Worm (Caenorhabditis elegans) whole organism, L1 larva: ENCODE data around the gene amt-3.
A peak's percentile ranks its signal among the peaks of the same experiment; 100 is the strongest.

Experiments
- Y116A8C.19 ChIP-seq: sonication (generic microtip); optimal IDR thresholded peaks from 2 replicates; lab custom pipeline; 2016; ENCODE audit warnings: missing compliant biosample characterization, missing genetic modification characterization, borderline replicate concordance
- blmp-1 ChIP-seq: fragments of 150-350 bp; optimal IDR thresholded peaks from 2 replicates; lab custom pipeline; 2014; ENCODE audit warnings: missing biosample characterization, missing genetic modification characterization
- ceh-8 ChIP-seq: fragments of 200-800 bp; sonication (Bioruptor generic); optimal IDR thresholded peaks from 2 replicates; lab custom pipeline; 2018; ENCODE audit warnings: mild to moderate bottlenecking, missing genetic modification characterization, moderate library complexity, missing compliant biosample characterization
- ceh-88 ChIP-seq: fragments of 200-800 bp; sonication (Bioruptor generic); IDR thresholded peaks from 2 replicates; pipeline ENCODE4 v1.3.6; 2022; ENCODE audit warnings: missing genetic modification characterization, missing compliant biosample characterization
- ceh-90 ChIP-seq: sonication (generic microtip); optimal IDR thresholded peaks from 2 replicates; lab custom pipeline; 2016; ENCODE audit warnings: missing genetic modification characterization, missing compliant biosample characterization
- ces-1 ChIP-seq: fragments of 150-350 bp; optimal IDR thresholded peaks from 2 replicates; lab custom pipeline; 2014; ENCODE audit warnings: missing biosample characterization, missing genetic modification reagents, missing genetic modification characterization
- dsc-1 ChIP-seq: sonication (generic microtip); optimal IDR thresholded peaks from 2 replicates; lab custom pipeline; 2016; ENCODE audit warnings: mild to moderate bottlenecking, missing genetic modification characterization, missing compliant biosample characterization
- efl-1 ChIP-seq, 4 experiments: fragments of 150-350 bp; optimal IDR thresholded peaks in 3 of 4; peaks in 1 of 4; 1 replicate in 1 of 4; 2 replicates in 3 of 4; lab custom pipeline; 2014; ENCODE audit warnings: missing biosample characterization in 2 of 4, missing genetic modification characterization in 2 of 4, missing genetic modification reagents in 2 of 4
- efl-3 ChIP-seq: fragments of 200-800 bp; sonication (Bioruptor generic); optimal IDR thresholded peaks from 2 replicates; lab custom pipeline; 2018; ENCODE audit warnings: mild to moderate bottlenecking, missing genetic modification characterization, missing compliant biosample characterization
- elt-2 ChIP-seq: sonication (generic microtip); optimal IDR thresholded peaks from 2 replicates; lab custom pipeline; 2016; ENCODE audit warnings: missing genetic modification characterization, mild to moderate bottlenecking, inconsistent platforms, missing compliant biosample characterization, missing genetic modification reagents
- fkh-8 ChIP-seq: sonication (generic microtip); optimal IDR thresholded peaks from 2 replicates; lab custom pipeline; 2016; ENCODE audit warnings: mild to moderate bottlenecking, missing genetic modification characterization, missing compliant biosample characterization
- hlh-4 ChIP-seq: sonication (generic microtip); optimal IDR thresholded peaks from 2 replicates; lab custom pipeline; 2016; ENCODE audit warnings: mild to moderate bottlenecking, missing genetic modification characterization, missing compliant biosample characterization
- hpl-2 ChIP-seq: fragments of 150-350 bp; optimal IDR thresholded peaks from 2 replicates; lab custom pipeline; 2014; ENCODE audit warnings: missing biosample characterization, missing genetic modification reagents, missing genetic modification characterization
- jun-1 ChIP-seq: fragments of 150-350 bp; optimal IDR thresholded peaks from 2 replicates; lab custom pipeline; 2014; ENCODE audit warnings: missing biosample characterization, missing genetic modification reagents, missing genetic modification characterization
- lin-13 ChIP-seq: fragments of 150-350 bp; optimal IDR thresholded peaks from 2 replicates; lab custom pipeline; 2014; ENCODE audit warnings: missing biosample characterization, missing genetic modification reagents, missing genetic modification characterization
- lin-14 ChIP-seq: fragments of 200-800 bp; sonication (Bioruptor generic); optimal IDR thresholded peaks from 2 replicates; lab custom pipeline; 2018; ENCODE audit warnings: mild to moderate bottlenecking, missing genetic modification characterization, moderate library complexity, missing compliant biosample characterization
- lin-15B ChIP-seq: fragments of 150-350 bp; sonication (generic microtip); optimal IDR thresholded peaks from 3 replicates; lab custom pipeline; 2014; ENCODE audit warnings: missing biosample characterization, missing genetic modification characterization
- lir-3 ChIP-seq: sonication (generic microtip); optimal IDR thresholded peaks from 2 replicates; lab custom pipeline; 2016; ENCODE audit warnings: mild to moderate bottlenecking, missing genetic modification characterization, moderate library complexity, missing compliant biosample characterization; ENCODE audit not compliant: poor library complexity
- lsy-2 ChIP-seq, 2 experiments: fragments of 150-350 bp; optimal IDR thresholded peaks; 2 replicates each; lab custom pipeline; 2014; ENCODE audit warnings: missing biosample characterization in 2 of 2, missing genetic modification characterization in 2 of 2
- mab-9 ChIP-seq: fragments of 200-800 bp; sonication (Bioruptor generic); IDR thresholded peaks from 2 replicates; pipeline ENCODE4 v1.3.6; 2022; ENCODE audit warnings: missing genetic modification reagents, missing genetic modification characterization, missing compliant biosample characterization
- mef-2 ChIP-seq: fragments of 150-350 bp; optimal IDR thresholded peaks from 2 replicates; lab custom pipeline; 2014; ENCODE audit warnings: missing biosample characterization, missing genetic modification characterization
- mep-1 ChIP-seq: fragments of 150-350 bp; optimal IDR thresholded peaks from 2 replicates; lab custom pipeline; 2014; ENCODE audit warnings: missing biosample characterization, missing genetic modification characterization
- nhr-11 ChIP-seq: fragments of 150-350 bp; optimal IDR thresholded peaks from 2 replicates; lab custom pipeline; 2014; ENCODE audit warnings: missing biosample characterization, missing genetic modification characterization
- nhr-12 ChIP-seq: sonication (generic microtip); optimal IDR thresholded peaks from 2 replicates; lab custom pipeline; 2017; ENCODE audit warnings: missing biosample characterization, missing genetic modification characterization
- nhr-28 ChIP-seq: fragments of 150-350 bp; optimal IDR thresholded peaks from 2 replicates; lab custom pipeline; 2014; ENCODE audit warnings: missing biosample characterization, missing genetic modification characterization
- nhr-76 ChIP-seq: sonication (generic microtip); optimal IDR thresholded peaks from 2 replicates; lab custom pipeline; 2017; ENCODE audit warnings: missing biosample characterization, missing genetic modification characterization
- nhr-77 ChIP-seq: fragments of 150-350 bp; optimal IDR thresholded peaks from 2 replicates; lab custom pipeline; 2014; ENCODE audit warnings: missing biosample characterization, missing genetic modification characterization
- nhr-85 ChIP-seq: sonication (generic microtip); peaks from one replicate; lab custom pipeline; 2016; ENCODE audit warnings: missing genetic modification characterization, inconsistent platforms, missing compliant biosample characterization
- nhr-90 ChIP-seq: sonication (generic microtip); optimal IDR thresholded peaks from 2 replicates; lab custom pipeline; 2016; ENCODE audit warnings: mild to moderate bottlenecking, missing genetic modification characterization, missing compliant biosample characterization; ENCODE audit not compliant: poor library complexity
- pag-3 ChIP-seq: sonication (generic microtip); optimal IDR thresholded peaks from 2 replicates; lab custom pipeline; 2017; ENCODE audit warnings: missing genetic modification characterization, mild to moderate bottlenecking, missing compliant biosample characterization, antibody characterized with exemption, borderline replicate concordance; ENCODE audit not compliant: insufficient read depth
- pqm-1 ChIP-seq: sonication (generic microtip); optimal IDR thresholded peaks from 3 replicates; lab custom pipeline; 2017; ENCODE audit warnings: missing biosample characterization, missing genetic modification characterization
- rnt-1 ChIP-seq: sonication (generic microtip); optimal IDR thresholded peaks from 2 replicates; lab custom pipeline; 2016; ENCODE audit warnings: mild to moderate bottlenecking, missing genetic modification characterization, moderate library complexity, missing compliant biosample characterization
- skn-1 ChIP-seq: fragments of 150-350 bp; optimal IDR thresholded peaks from 2 replicates; lab custom pipeline; 2014; ENCODE audit warnings: missing biosample characterization, missing genetic modification characterization
- sptf-1 ChIP-seq: fragments of 150-350 bp; optimal IDR thresholded peaks from 2 replicates; lab custom pipeline; 2014; ENCODE audit warnings: missing biosample characterization, missing genetic modification characterization
- tbx-2 ChIP-seq: sonication (generic microtip); optimal IDR thresholded peaks from 2 replicates; lab custom pipeline; 2016; ENCODE audit warnings: missing genetic modification characterization, missing compliant biosample characterization
- unc-98 ChIP-seq: fragments of 200-800 bp; sonication (Bioruptor generic); IDR thresholded peaks from 2 replicates; pipeline ENCODE4 v1.3.6; 2022; ENCODE audit warnings: missing genetic modification characterization, missing compliant biosample characterization
- ztf-11 ChIP-seq, 2 experiments: sonication (generic microtip); optimal IDR thresholded peaks; 2 replicates each; lab custom pipeline; 2016 to 2017; ENCODE audit warnings: missing genetic modification characterization in 2 of 2, missing biosample characterization in 1 of 2, missing compliant biosample characterization in 1 of 2

Gene amt-3

DNA sequence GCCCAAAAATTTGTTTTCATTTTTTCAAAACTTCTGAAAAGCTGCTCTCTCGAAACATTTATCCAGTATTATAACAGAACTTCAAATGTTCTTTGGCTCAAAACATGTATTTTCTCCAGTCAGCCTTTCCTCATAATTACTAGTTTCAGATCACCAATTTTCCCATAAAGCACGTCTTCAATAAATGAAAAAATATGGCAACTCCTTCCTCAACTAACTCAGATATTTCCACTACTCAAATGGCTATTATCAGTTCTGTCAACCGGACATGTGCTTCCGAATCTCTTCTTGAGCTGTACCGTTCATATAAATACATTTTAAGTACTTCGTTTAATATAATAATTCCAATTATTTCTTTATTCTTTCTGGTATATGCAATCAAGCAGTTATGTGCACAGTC, 38.5 kb upstream of the amt-3 start, which contains the start of gene sra-13:
Gene sra-13, plus strand, starts transcription at position 195 of the 400 bp plus-strand sequence.
- TF ChIP-seq ztf-11 (tag; optimal IDR thresholded peaks at IDR 0.05; lab: Kevin White, UChicago) (no peak), mep-1 (tag; lab: Kevin White, UChicago) (no peak), skn-1 (tag; lab: Kevin White, UChicago) (no peak), lsy-2 (tag; optimal IDR thresholded peaks at IDR 0.05; lab: Kevin White, UChicago) (no peak), ceh-8 (GFP tag; lab: Kevin White, UChicago) (no peak), rnt-1 (tag; lab: Kevin White, UChicago) (no peak), lir-3 (tag; lab: Kevin White, UChicago) (no peak), nhr-76 (tag; lab: Kevin White, UChicago) (no peak), nhr-11 (tag; lab: Kevin White, UChicago) (no peak), tbx-2 (tag; lab: Kevin White, UChicago) (no peak), unc-98 (GFP tag; lab: Robert Waterston, UW) (no peak), lin-13 (GFP tag; lab: Kevin White, UChicago) (no peak), mab-9 (GFP tag; lab: Robert Waterston, UW) (no peak), efl-1 (optimal IDR thresholded peaks at IDR 0.05; lab: Kevin White, UChicago) (no peak), efl-1 (GFP tag; optimal IDR thresholded peaks at IDR 0.05 in 1 of 2; lab: Kevin White, UChicago) (no peak)

DNA sequence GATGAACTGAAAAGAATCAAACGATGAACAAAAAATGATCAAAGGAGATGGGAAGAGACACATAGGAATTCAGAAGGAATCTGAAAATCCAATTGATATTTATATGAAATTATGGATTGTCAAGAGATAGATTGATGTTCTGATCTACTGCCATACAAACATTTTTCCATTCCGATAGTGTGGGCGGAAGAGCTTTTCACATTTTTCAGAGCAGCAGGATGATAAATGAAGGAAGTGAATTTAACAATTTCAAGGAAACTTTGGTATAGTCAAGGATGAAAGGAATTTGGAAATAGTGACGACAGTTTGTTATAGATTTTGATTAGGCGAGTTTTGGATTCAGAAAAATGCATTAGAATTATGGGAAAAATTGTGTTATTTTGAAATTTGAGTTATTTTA, 36.3 kb upstream of the amt-3 start, which contains the start of gene ubc-24:
Gene ubc-24, plus strand, starts transcription at position 301 of the 400 bp plus-strand sequence.
- TF ChIP-seq nhr-76 (tag; lab: Kevin White, UChicago) (no peak), Y116A8C.19 (tag; lab: Kevin White, UChicago) (no peak), pqm-1 (tag; lab: Kevin White, UChicago) (no peak), tbx-2 (tag; lab: Kevin White, UChicago) (no peak), ces-1 (GFP tag; lab: Kevin White, UChicago) (no peak), efl-3 (GFP tag; lab: Kevin White, UChicago) (no peak), nhr-90 (no peak), lin-15B (tag; lab: Kevin White, UChicago) (no peak), hlh-4 (tag; lab: Kevin White, UChicago) (no peak), lin-14 (no peak), efl-1 (optimal IDR thresholded peaks at IDR 0.05; lab: Kevin White, UChicago) (no peak), efl-1 (GFP tag; optimal IDR thresholded peaks at IDR 0.05 in 1 of 2; lab: Kevin White, UChicago) (no peak), skn-1 (tag; lab: Kevin White, UChicago) (no peak), sptf-1 (tag; lab: Kevin White, UChicago) (no peak), nhr-28 (tag; lab: Kevin White, UChicago) (no peak), ceh-8 (GFP tag; lab: Kevin White, UChicago) (no peak), nhr-77 (no peak), nhr-85 (tag; lab: Kevin White, UChicago) (no peak), ceh-90 (tag; lab: Kevin White, UChicago) (no peak)
- TF ChIP-seq, all 84 proteins: peak for 0

DNA sequence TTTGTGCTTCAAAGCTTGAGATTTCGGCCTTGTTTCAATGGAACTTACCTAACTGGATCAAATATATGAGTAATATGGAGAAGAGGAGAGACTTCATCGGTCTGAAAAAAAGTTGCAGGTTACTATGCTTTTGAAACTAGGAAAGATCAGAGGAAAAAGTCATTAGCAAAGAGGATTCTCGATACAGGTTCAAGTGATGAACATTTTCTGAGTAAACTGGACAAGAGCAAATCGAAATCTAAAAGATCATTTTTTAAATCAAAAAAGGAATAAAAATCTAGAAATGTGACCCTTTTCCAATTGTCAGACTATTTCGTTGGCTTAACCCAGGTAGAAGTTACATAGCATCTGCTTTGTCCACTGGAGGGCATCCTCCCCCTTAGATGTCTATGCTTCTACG, 35.8 kb upstream of the amt-3 start, which contains the start of gene skpo-1:
Gene skpo-1, minus strand, starts transcription at position 101 of the 400 bp plus-strand sequence.
- TF ChIP-seq efl-1 (optimal IDR thresholded peaks at IDR 0.05; lab: Kevin White, UChicago) (no peak), efl-1 (GFP tag; optimal IDR thresholded peaks at IDR 0.05 in 1 of 2; lab: Kevin White, UChicago) (peak in 1 of 2 experiments; percentile 10), nhr-12 (tag; lab: Kevin White, UChicago) (no peak), ceh-88 (GFP tag; lab: Robert Waterston, UW) (no peak), hpl-2 (GFP tag; lab: Kevin White, UChicago) (no peak)

DNA sequence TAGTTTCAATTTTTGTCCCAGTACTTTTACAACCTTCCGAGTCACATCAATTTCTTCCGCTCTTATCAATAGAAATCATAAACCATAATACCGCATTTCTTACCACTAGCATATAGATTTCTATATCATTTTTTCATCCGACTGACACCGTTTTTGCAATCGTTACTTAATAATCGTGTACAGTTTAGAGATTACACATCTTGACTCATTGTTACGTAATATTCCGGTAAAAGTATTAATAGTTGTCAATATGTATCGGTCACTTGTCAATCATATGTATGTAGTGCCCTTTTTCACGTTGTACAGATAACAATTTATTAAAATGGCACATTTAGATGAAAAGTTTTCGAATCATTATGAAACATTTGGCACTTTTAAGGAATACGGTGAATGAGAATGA, 31.0 kb upstream of the amt-3 start:
- TF ChIP-seq fkh-8 (tag; lab: Kevin White, UChicago) (no peak), elt-2 (tag; lab: Kevin White, UChicago) (peak; percentile 77), nhr-11 (tag; lab: Kevin White, UChicago) (no peak), blmp-1 (tag; lab: Kevin White, UChicago) (no peak), mef-2 (tag; lab: Kevin White, UChicago) (no peak), jun-1 (tag; lab: Kevin White, UChicago) (peak; percentile 48), dsc-1 (tag; lab: Kevin White, UChicago) (no peak), efl-1 (optimal IDR thresholded peaks at IDR 0.05; lab: Kevin White, UChicago) (no peak), efl-1 (GFP tag; optimal IDR thresholded peaks at IDR 0.05 in 1 of 2; lab: Kevin White, UChicago) (no peak), pag-3 (tag; lab: Kevin White, UChicago) (no peak)
